Worm (Caenorhabditis elegans) whole organism, L4 larva: ENCODE data around the gene Y41C4A.22.

Source experiments
- ceh-82 ChIP-seq: sonication (generic microtip); optimal IDR thresholded peaks from 2 replicates; lab custom pipeline; 2017; ENCODE audit warnings: missing biosample characterization, missing genetic modification characterization
- daf-12 ChIP-seq: fragments of 150-350 bp; optimal IDR thresholded peaks from 2 replicates; lab custom pipeline; 2014; ENCODE audit warnings: missing biosample characterization, missing genetic modification reagents, missing genetic modification characterization
- dmd-9 ChIP-seq: fragments of 200-800 bp; sonication (Bioruptor generic); IDR thresholded peaks from 2 replicates; pipeline ENCODE4 v1.3.6; 2022; ENCODE audit warnings: missing genetic modification reagents, missing genetic modification characterization, missing compliant biosample characterization
- gei-8 ChIP-seq: fragments of 200-800 bp; sonication (Bioruptor generic); optimal IDR thresholded peaks from 2 replicates; lab custom pipeline; 2018; ENCODE audit warnings: mild to moderate bottlenecking, missing genetic modification characterization, missing compliant biosample characterization
- lsy-2 ChIP-seq, 2 experiments: fragments of 150-350 bp in 1 of 2; sonication (generic microtip) in 1 of 2; optimal IDR thresholded peaks; 2 replicates each; lab custom pipeline; 2014 to 2017; ENCODE audit warnings: missing biosample characterization in 2 of 2, missing genetic modification characterization in 2 of 2
- nhr-28 ChIP-seq: fragments of 150-350 bp; optimal IDR thresholded peaks from 2 replicates; lab custom pipeline; 2014; ENCODE audit warnings: missing biosample characterization, missing genetic modification characterization
- pha-4 ChIP-seq, 2 experiments: fragments of 150-350 bp in 1 of 2; fragments of 200-800 bp in 1 of 2; sonication (Bioruptor generic) in 1 of 2; IDR thresholded peaks in 1 of 2; optimal IDR thresholded peaks in 1 of 2; 2 replicates each; pipeline versions ENCODE4 v1.3.6 to Lab custom; 2014 to 2022; ENCODE audit warnings: missing genetic modification characterization in 2 of 2, missing genetic modification reagents in 2 of 2, missing biosample characterization in 1 of 2, missing compliant biosample characterization in 1 of 2
- rbr-2 ChIP-seq: sonication (generic microtip); optimal IDR thresholded peaks from 2 replicates; lab custom pipeline; 2016; ENCODE audit warnings: missing genotype, missing genetic modification characterization, missing compliant biosample characterization
- sdz-12 ChIP-seq: fragments of 200-800 bp; sonication (Bioruptor generic); optimal IDR thresholded peaks from 2 replicates; lab custom pipeline; 2018; ENCODE audit warnings: mild to moderate bottlenecking, missing genetic modification characterization, missing compliant biosample characterization

DNA sequence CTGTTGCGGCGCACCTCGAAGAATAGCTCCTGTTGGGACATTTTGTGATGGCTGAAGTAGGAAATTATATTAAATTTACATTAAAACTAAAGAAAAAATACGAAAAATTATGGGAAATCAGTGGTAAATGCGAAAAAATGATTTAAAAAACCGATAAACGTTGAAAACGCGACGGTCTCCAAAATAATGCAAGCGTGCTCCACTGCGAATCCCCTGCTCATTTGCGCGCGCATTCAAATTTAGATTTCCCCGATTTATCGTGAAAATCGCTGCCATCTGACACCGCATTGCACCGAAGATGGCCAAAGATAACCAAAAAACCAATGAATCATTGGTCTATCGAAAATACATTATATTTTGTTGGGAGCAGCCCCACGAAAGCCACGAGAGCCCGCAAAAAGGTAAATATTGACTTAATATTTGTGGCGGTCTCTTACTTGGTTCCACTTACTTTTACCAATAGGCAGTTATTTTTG is 24.4 kb downstream of the Y41C4A.22 start, which contains the start of the genes elb-1 and Y41C4A.11:
- TF ChIP-seq rbr-2 (tag; lab: Kevin White, UChicago) (no peak), nhr-28 (tag; lab: Kevin White, UChicago) (peak; percentile 43), dmd-9 (GFP tag; lab: Robert Waterston, UW) (no peak), lsy-2 (tag; optimal IDR thresholded peaks at IDR 0.05; lab: Kevin White, UChicago) (peak in 1 of 2 experiments; percentile 72), sdz-12 (GFP tag; lab: Kevin White, UChicago) (no peak), daf-12 (tag; lab: Kevin White, UChicago) (no peak), pha-4 (GFP tag; IDR thresholded peaks at IDR 0.05; lab: Robert Waterston, UW) (no peak), pha-4 (tag; optimal IDR thresholded peaks at IDR 0.05; lab: Kevin White, UChicago) (peak; percentile 88), gei-8 (GFP tag; lab: Kevin White, UChicago) (no peak), ceh-82 (tag; lab: Kevin White, UChicago) (no peak)
